Worm (Caenorhabditis elegans): ENCODE data around the gene col-76.

Gene col-76

DNA sequence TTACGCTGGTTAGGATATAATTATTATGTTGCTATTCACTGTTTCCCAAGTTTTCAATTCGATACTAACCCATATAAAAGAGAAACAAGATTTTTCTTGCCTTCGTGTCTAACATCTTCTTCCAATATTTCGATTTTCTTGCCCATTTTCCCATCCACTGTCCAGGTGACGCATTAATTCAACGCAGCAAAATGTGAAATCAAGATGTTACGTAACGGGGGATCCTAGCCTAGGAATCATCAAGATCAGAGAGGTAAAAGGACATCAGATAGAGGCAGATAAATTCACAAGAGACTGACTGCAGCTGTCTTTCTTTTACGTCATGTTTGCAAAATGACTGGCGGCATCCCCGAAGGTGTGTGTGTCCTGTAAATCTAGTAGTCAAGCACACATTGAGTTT is 20.5 kb downstream of the col-76 start:
- no peak for TF ChIP-seq T22C8.4 (GFP tag; IDR thresholded peaks at IDR 0.05)
- TF ChIP-seq med-1 (GFP tag; optimal IDR thresholded peaks at IDR 0.05; ENCODE audit: insufficient read depth) = no peak

DNA sequence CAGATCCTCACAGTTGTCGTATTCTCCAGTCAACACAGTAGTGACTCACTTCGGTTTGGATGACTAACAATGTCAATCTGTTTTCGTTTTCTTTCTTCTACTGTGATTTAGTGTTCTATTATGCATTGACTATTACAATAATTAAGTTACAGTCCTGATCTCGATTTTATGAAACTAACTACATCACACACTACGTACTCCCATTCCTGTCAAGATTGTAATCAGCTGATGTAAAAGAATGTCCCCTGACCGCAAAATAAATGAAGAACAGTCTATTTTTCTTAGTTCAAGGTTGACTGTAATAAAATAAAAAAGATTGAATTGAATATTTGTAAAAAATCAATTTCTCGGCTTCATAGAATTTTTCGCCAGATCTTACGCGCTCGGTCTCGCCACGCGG is 21.2 kb downstream of the col-76 start:
- TF ChIP-seq T22C8.4 (GFP tag; IDR thresholded peaks at IDR 0.05) = no peak
- no peak for TF ChIP-seq med-1 (GFP tag; optimal IDR thresholded peaks at IDR 0.05; ENCODE audit: insufficient read depth)
- no peak for TF ChIP-seq tab-1 (GFP tag; IDR thresholded peaks at IDR 0.05)
- no peak for TF ChIP-seq flt-1 (GFP tag; IDR thresholded peaks at IDR 0.05)
- TF ChIP-seq ztf-29 (GFP tag; IDR thresholded peaks at IDR 0.05) = no peak
- no peak for TF ChIP-seq ztf-23 (GFP tag; IDR thresholded peaks at IDR 0.05)
- TF ChIP-seq ref-1 (GFP tag; conservative IDR thresholded peaks at IDR 0.05) = no peak
- no peak for TF ChIP-seq klf-2 (GFP tag; conservative IDR thresholded peaks at IDR 0.05)
- no peak for TF ChIP-seq cog-1 (tag; optimal IDR thresholded peaks at IDR 0.05)

- TF ChIP-seq ref-1 (GFP tag; conservative IDR thresholded peaks at IDR 0.05) = no peak
- TF ChIP-seq ztf-29 (GFP tag; IDR thresholded peaks at IDR 0.05) = no peak
- no peak for TF ChIP-seq T22C8.4 (GFP tag; IDR thresholded peaks at IDR 0.05)
- TF ChIP-seq ztf-23 (GFP tag; IDR thresholded peaks at IDR 0.05) = no peak
- TF ChIP-seq cog-1 (tag; optimal IDR thresholded peaks at IDR 0.05) = no peak
- no peak for TF ChIP-seq flt-1 (GFP tag; IDR thresholded peaks at IDR 0.05)
- no peak for TF ChIP-seq med-1 (GFP tag; optimal IDR thresholded peaks at IDR 0.05; ENCODE audit: insufficient read depth)
- TF ChIP-seq klf-2 (GFP tag; conservative IDR thresholded peaks at IDR 0.05) = no peak
- TF ChIP-seq tab-1 (GFP tag; IDR thresholded peaks at IDR 0.05) = no peak
These were observed 21.8 kb downstream of the col-76 start for ce11 chrII:8225914-8226313.

DNA sequence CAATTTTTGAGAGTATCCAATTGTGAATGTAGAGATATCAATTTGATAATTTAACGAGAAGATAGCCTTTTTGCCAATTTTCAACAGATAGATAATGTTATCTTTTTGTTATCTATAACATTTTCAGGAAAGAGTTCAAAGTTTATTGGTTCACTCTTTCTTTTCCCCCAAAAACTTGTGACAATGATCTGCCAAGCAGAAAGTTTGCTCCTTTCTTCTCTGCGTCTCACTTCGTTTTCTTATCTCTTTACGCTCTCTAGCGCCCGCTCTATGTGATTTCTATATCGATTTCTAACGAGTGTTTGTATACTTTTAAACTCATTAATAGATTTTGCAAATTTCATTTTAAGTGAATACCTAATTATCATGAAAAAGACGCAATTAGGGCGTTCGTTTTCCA is 22.3 kb downstream of the col-76 start:
- no peak for TF ChIP-seq ref-1 (GFP tag; conservative IDR thresholded peaks at IDR 0.05)

DNA sequence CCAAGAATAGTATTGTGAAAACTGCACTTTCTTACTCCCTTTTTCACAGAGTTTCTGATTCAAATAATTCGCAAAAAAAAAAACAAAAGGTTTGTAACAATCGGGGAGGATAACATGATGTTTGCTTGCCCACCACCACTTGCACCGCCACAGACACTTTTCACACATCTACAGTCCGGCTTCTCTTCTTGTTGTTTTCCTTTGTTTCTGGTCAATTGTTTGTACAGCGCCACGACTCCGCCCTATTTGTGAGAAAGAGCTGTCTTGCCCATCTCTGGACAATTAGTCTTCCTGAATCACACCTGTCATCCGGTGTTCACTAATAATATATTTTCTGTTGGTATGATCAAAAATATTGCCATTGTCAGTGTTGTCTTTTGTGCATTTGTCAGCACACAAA is 26.8 kb downstream of the col-76 start, which contains the start of gene M110.9:
Gene M110.9, plus strand, starts transcription at position 301 of the 400 bp plus-strand sequence.
- TF ChIP-seq flt-1 (GFP tag; IDR thresholded peaks at IDR 0.05) = no peak
- TF ChIP-seq T22C8.4 (GFP tag; IDR thresholded peaks at IDR 0.05) = no peak
- no peak for TF ChIP-seq ref-1 (GFP tag; conservative IDR thresholded peaks at IDR 0.05)
- no peak for TF ChIP-seq klf-2 (GFP tag; conservative IDR thresholded peaks at IDR 0.05)
- no peak for TF ChIP-seq med-1 (GFP tag; optimal IDR thresholded peaks at IDR 0.05; ENCODE audit: insufficient read depth)
- no peak for TF ChIP-seq ztf-23 (GFP tag; IDR thresholded peaks at IDR 0.05)
- TF ChIP-seq ztf-29 (GFP tag; IDR thresholded peaks at IDR 0.05) = no peak
- TF ChIP-seq tab-1 (GFP tag; IDR thresholded peaks at IDR 0.05) = no peak
- TF ChIP-seq cog-1 (tag; optimal IDR thresholded peaks at IDR 0.05) = no peak

ce11 chrII:8232489-8232888 is 28.4 kb downstream of the col-76 start, which contains the start of gene M110.7:
Gene M110.7 (plus strand): TSS chrII:8232789.
- TF ChIP-seq T22C8.4 (GFP tag; IDR thresholded peaks at IDR 0.05) (no peak), tab-1 (GFP tag; IDR thresholded peaks at IDR 0.05) (no peak), ztf-29 (GFP tag; IDR thresholded peaks at IDR 0.05) (no peak), cog-1 (tag; optimal IDR thresholded peaks at IDR 0.05) (no peak), flt-1 (GFP tag; IDR thresholded peaks at IDR 0.05) (no peak), klf-2 (GFP tag; conservative IDR thresholded peaks at IDR 0.05) (no peak), ref-1 (GFP tag; conservative IDR thresholded peaks at IDR 0.05) (no peak), ztf-23 (GFP tag; IDR thresholded peaks at IDR 0.05) (no peak), med-1 (GFP tag; optimal IDR thresholded peaks at IDR 0.05; ENCODE audit: insufficient read depth) (no peak)

- no peak for TF ChIP-seq ztf-23 (GFP tag; IDR thresholded peaks at IDR 0.05)
- no peak for TF ChIP-seq cog-1 (tag; optimal IDR thresholded peaks at IDR 0.05)
- no peak for TF ChIP-seq med-1 (GFP tag; optimal IDR thresholded peaks at IDR 0.05; ENCODE audit: insufficient read depth)
- no peak for TF ChIP-seq tab-1 (GFP tag; IDR thresholded peaks at IDR 0.05)
- no peak for TF ChIP-seq T22C8.4 (GFP tag; IDR thresholded peaks at IDR 0.05)
- no peak for TF ChIP-seq ztf-29 (GFP tag; IDR thresholded peaks at IDR 0.05)
- TF ChIP-seq klf-2 (GFP tag; conservative IDR thresholded peaks at IDR 0.05) = no peak
- TF ChIP-seq ref-1 (GFP tag; conservative IDR thresholded peaks at IDR 0.05) = no peak
- no peak for TF ChIP-seq flt-1 (GFP tag; IDR thresholded peaks at IDR 0.05)
These were observed 34.0 kb downstream of the col-76 start, which contains the start of gene nlp-5 for ce11 chrII:8238155-8238554. Gene nlp-5 (plus strand): TSS chrII:8238455.

DNA sequence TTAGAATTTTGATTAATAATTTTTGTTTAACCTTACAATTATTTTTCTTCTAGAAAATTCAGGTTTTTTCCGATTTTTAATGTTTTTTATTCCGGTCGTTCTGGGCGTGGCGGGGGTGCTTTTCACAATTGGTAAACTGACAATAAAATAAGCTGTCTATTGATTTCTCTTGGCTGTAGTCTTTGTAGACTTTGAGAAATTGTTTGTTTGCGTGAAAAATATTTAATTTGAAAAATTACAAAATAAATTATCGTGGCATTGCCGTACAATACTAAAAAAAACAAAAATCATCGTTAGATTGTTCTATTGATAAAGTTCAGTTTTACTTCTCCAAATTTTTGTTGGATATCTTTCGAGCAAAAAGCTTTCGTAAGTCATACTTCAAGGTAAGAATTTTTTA is 42.3 kb downstream of the col-76 start, which contains the start of gene F35C11.3:
Gene F35C11.3, plus strand, starts transcription at position 301 of the 400 bp plus-strand sequence.
- TF ChIP-seq ref-1 (GFP tag; conservative IDR thresholded peaks at IDR 0.05) = no peak
- no peak for TF ChIP-seq T22C8.4 (GFP tag; IDR thresholded peaks at IDR 0.05)
- no peak for TF ChIP-seq tab-1 (GFP tag; IDR thresholded peaks at IDR 0.05)
- no peak for TF ChIP-seq med-1 (GFP tag; optimal IDR thresholded peaks at IDR 0.05; ENCODE audit: insufficient read depth)
- TF ChIP-seq cog-1 (tag; optimal IDR thresholded peaks at IDR 0.05) = no peak
- no peak for TF ChIP-seq klf-2 (GFP tag; conservative IDR thresholded peaks at IDR 0.05)
- TF ChIP-seq ztf-29 (GFP tag; IDR thresholded peaks at IDR 0.05) = no peak
- no peak for TF ChIP-seq ztf-23 (GFP tag; IDR thresholded peaks at IDR 0.05)
- no peak for TF ChIP-seq flt-1 (GFP tag; IDR thresholded peaks at IDR 0.05)

DNA sequence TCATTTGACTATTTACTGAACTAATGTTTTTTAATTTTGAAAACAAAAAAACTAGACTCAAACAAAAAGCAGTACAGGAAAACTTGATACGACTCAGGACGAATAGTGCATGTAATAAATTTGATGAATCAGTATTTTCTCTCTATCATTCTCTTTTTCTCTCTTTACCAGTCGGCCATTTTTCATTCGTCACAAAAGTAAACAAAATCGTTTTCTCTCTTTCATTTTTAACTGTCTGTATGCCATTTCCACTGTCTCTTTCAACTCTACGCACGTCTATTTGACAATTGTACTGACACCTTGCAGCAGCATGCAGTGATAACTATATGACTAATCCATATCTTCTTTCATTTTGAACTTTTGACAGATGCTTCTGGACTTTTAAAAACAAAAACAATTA is 44.6 kb downstream of the col-76 start, which contains the start of the genes F35C11.2 and F35C11.4:
Gene F35C11.2, minus strand, starts transcription at position 90 of the 400 bp plus-strand sequence.
Gene F35C11.4, plus strand, starts transcription at position 260 of the 400 bp plus-strand sequence.
- no peak for TF ChIP-seq ref-1 (GFP tag; conservative IDR thresholded peaks at IDR 0.05)
- TF ChIP-seq ztf-29 (GFP tag; IDR thresholded peaks at IDR 0.05) = no peak
- TF ChIP-seq T22C8.4 (GFP tag; IDR thresholded peaks at IDR 0.05) = no peak
- TF ChIP-seq ztf-23 (GFP tag; IDR thresholded peaks at IDR 0.05) = no peak
- no peak for TF ChIP-seq klf-2 (GFP tag; conservative IDR thresholded peaks at IDR 0.05)
- no peak for TF ChIP-seq flt-1 (GFP tag; IDR thresholded peaks at IDR 0.05)
- TF ChIP-seq cog-1 (tag; optimal IDR thresholded peaks at IDR 0.05) = no peak
- TF ChIP-seq tab-1 (GFP tag; IDR thresholded peaks at IDR 0.05) = no peak
- no peak for TF ChIP-seq med-1 (GFP tag; optimal IDR thresholded peaks at IDR 0.05; ENCODE audit: insufficient read depth)

- TF ChIP-seq cog-1 (tag; optimal IDR thresholded peaks at IDR 0.05) (no peak), tab-1 (GFP tag; IDR thresholded peaks at IDR 0.05) (no peak), ztf-23 (GFP tag; IDR thresholded peaks at IDR 0.05) (no peak), ztf-29 (GFP tag; IDR thresholded peaks at IDR 0.05) (no peak), ref-1 (GFP tag; conservative IDR thresholded peaks at IDR 0.05) (no peak)
These were observed 45.6 kb downstream of the col-76 start for ce11 chrII:8249710-8250109.

Measured in whole organism, midembryonic.